Fruit fly (Drosophila melanogaster) whole organism, embryonic: Measurements from ENCODE around the gene CG33124.

Experiments used
- CG10979 ChIP-seq: fragments of 200-800 bp; sonication (Bioruptor generic); optimal IDR thresholded peaks from 2 replicates; lab custom pipeline; 2018; ENCODE audit warnings: missing biosample characterization, mild to moderate bottlenecking, missing genetic modification characterization, moderate library complexity
- CG11504 ChIP-seq: fragments of 200-800 bp; sonication (Bioruptor generic); optimal IDR thresholded peaks from 3 replicates; lab custom pipeline; 2019; ENCODE audit warnings: missing biosample characterization, mild to moderate bottlenecking, missing genetic modification characterization, moderate library complexity
- CG12219 ChIP-seq: fragments of 200-800 bp; sonication (Bioruptor generic); optimal IDR thresholded peaks from 3 replicates; lab custom pipeline; 2018; ENCODE audit warnings: missing biosample characterization, mild to moderate bottlenecking, missing genetic modification characterization
- CG1233 ChIP-seq: fragments of 200-800 bp; sonication (Bioruptor generic); optimal IDR thresholded peaks from 4 replicates; lab custom pipeline; 2018; ENCODE audit warnings: missing biosample characterization, mild to moderate bottlenecking, missing genetic modification characterization
- CG15073 ChIP-seq: fragments of 200-800 bp; sonication (Bioruptor generic); optimal IDR thresholded peaks from 2 replicates; lab custom pipeline; 2016; ENCODE audit warnings: missing biosample characterization, missing genetic modification characterization
- CG15479 ChIP-seq: fragments of 200-800 bp; sonication (Bioruptor generic); optimal IDR thresholded peaks from 3 replicates; lab custom pipeline; 2019; ENCODE audit warnings: missing biosample characterization, mild to moderate bottlenecking, missing genetic modification characterization, moderate library complexity
- CG17328 ChIP-seq: fragments of 200-800 bp; sonication (Bioruptor generic); IDR thresholded peaks from 2 replicates; pipeline ENCODE4 v1.3.6; 2022; ENCODE audit warnings: missing biosample characterization, missing genetic modification characterization
- CG17359 ChIP-seq: fragments of 200-800 bp; sonication (Bioruptor generic); optimal IDR thresholded peaks from 3 replicates; lab custom pipeline; 2018; ENCODE audit warnings: missing biosample characterization, mild to moderate bottlenecking, missing genetic modification characterization, moderate library complexity
- CG17385 ChIP-seq: fragments of 200-800 bp; sonication (Bioruptor generic); optimal IDR thresholded peaks from 3 replicates; lab custom pipeline; 2018; ENCODE audit warnings: missing biosample characterization, mild to moderate bottlenecking, missing genetic modification characterization
- CG18262 ChIP-seq: fragments of 200-800 bp; optimal IDR thresholded peaks from 3 replicates; lab custom pipeline; 2019; ENCODE audit warnings: missing biosample characterization, mild to moderate bottlenecking, missing genetic modification characterization, moderate library complexity
- CG2712 ChIP-seq: fragments of 200-800 bp; optimal IDR thresholded peaks from 3 replicates; lab custom pipeline; 2019; ENCODE audit warnings: missing biosample characterization, mild to moderate bottlenecking, missing genetic modification characterization, moderate library complexity
- CG30020 ChIP-seq: fragments of 200-800 bp; optimal IDR thresholded peaks from 2 replicates; lab custom pipeline; 2019; ENCODE audit warnings: missing biosample characterization, mild to moderate bottlenecking, missing genetic modification characterization, moderate library complexity
- CG32772 ChIP-seq: fragments of 200-800 bp; sonication (Bioruptor generic); IDR thresholded peaks from 2 replicates; pipeline ENCODE4 v1.3.6; 2022; ENCODE audit warnings: missing biosample characterization, missing genetic modification characterization
- CG33213 ChIP-seq: fragments of 200-800 bp; sonication (Bioruptor generic); optimal IDR thresholded peaks from 3 replicates; lab custom pipeline; 2016; ENCODE audit warnings: missing biosample characterization, missing genetic modification characterization
- CG3838 ChIP-seq: fragments of 200-800 bp; sonication (Bioruptor generic); optimal IDR thresholded peaks from 3 replicates; lab custom pipeline; 2016; ENCODE audit warnings: missing biosample characterization, missing genetic modification characterization
- CG4707 ChIP-seq: fragments of 200-800 bp; sonication (Bioruptor generic); optimal IDR thresholded peaks from 2 replicates; lab custom pipeline; 2018; ENCODE audit warnings: missing biosample characterization, mild to moderate bottlenecking, missing genetic modification characterization, moderate library complexity
- E2f1 ChIP-seq: fragments of 200-800 bp; sonication (Bioruptor generic); IDR thresholded peaks from 2 replicates; pipeline ENCODE4 v1.3.6; 2022; ENCODE audit warnings: missing biosample characterization, missing genetic modification characterization
- Meics ChIP-seq: fragments of 200-800 bp; sonication (Bioruptor generic); optimal IDR thresholded peaks from 2 replicates; lab custom pipeline; 2017; ENCODE audit warnings: missing biosample characterization, mild to moderate bottlenecking, missing genetic modification characterization
- Mrtf ChIP-seq: fragments of 200-800 bp; sonication (Bioruptor generic); IDR thresholded peaks from 3 replicates; pipeline ENCODE4 v1.3.6; 2022; ENCODE audit warnings: missing biosample characterization, missing genetic modification characterization
- Ptx1 ChIP-seq: fragments of 200-800 bp; sonication (Bioruptor generic); IDR thresholded peaks from 2 replicates; pipeline ENCODE4 v1.3.6; 2022; ENCODE audit warnings: missing biosample characterization, missing genetic modification characterization
- Ssrp ChIP-seq: fragments of 200-800 bp; sonication (Bioruptor generic); optimal IDR thresholded peaks from 2 replicates; lab custom pipeline; 2018; ENCODE audit warnings: missing biosample characterization, mild to moderate bottlenecking, missing genetic modification characterization, moderate library complexity
- Taf1 ChIP-seq: fragments of 200-800 bp; sonication (Bioruptor generic); IDR thresholded peaks from 2 replicates; pipeline ENCODE4 v1.3.6; 2022; ENCODE audit warnings: missing biosample characterization, missing genetic modification characterization
- Xbp1 ChIP-seq: fragments of 200-800 bp; sonication (Bioruptor generic); optimal IDR thresholded peaks from 3 replicates; lab custom pipeline; 2016; ENCODE audit warnings: missing biosample characterization, mild to moderate bottlenecking, missing genetic modification characterization
- ac ChIP-seq: fragments of 200-800 bp; sonication (Bioruptor generic); optimal IDR thresholded peaks from 3 replicates; lab custom pipeline; 2017; ENCODE audit warnings: missing biosample characterization, mild to moderate bottlenecking, missing genetic modification characterization
- al ChIP-seq: fragments of 200-800 bp; sonication (Bioruptor generic); IDR thresholded peaks from 2 replicates; pipeline ENCODE4 v1.3.6; 2022; ENCODE audit warnings: missing biosample characterization, missing genetic modification characterization
- br ChIP-seq: fragments of >200 bp; optimal IDR thresholded peaks from 2 replicates; lab custom pipeline; 2017
- cad ChIP-seq: fragments of >200 bp; optimal IDR thresholded peaks from 2 replicates; lab custom pipeline; 2017; ENCODE audit warnings: missing biosample characterization, missing genetic modification characterization
- cg ChIP-seq: fragments of 200-800 bp; sonication (Bioruptor generic); optimal IDR thresholded peaks from 3 replicates; lab custom pipeline; 2019; ENCODE audit warnings: missing biosample characterization, mild to moderate bottlenecking, missing genetic modification characterization, moderate library complexity
- dm ChIP-seq: fragments of 200-800 bp; sonication (Bioruptor generic); optimal IDR thresholded peaks from 3 replicates; lab custom pipeline; 2016; ENCODE audit warnings: missing biosample characterization, missing genetic modification characterization
- fd64A ChIP-seq: fragments of 200-800 bp; sonication (Bioruptor generic); optimal IDR thresholded peaks from 3 replicates; lab custom pipeline; 2018; ENCODE audit warnings: missing biosample characterization, mild to moderate bottlenecking, missing genetic modification characterization
- fu2 ChIP-seq: fragments of 200-800 bp; sonication (Bioruptor generic); optimal IDR thresholded peaks from 2 replicates; lab custom pipeline; 2016; ENCODE audit warnings: missing biosample characterization, missing genetic modification characterization
- gem ChIP-seq: fragments of 200-800 bp; sonication (Bioruptor generic); optimal IDR thresholded peaks from 2 replicates; lab custom pipeline; 2019; ENCODE audit warnings: missing biosample characterization, mild to moderate bottlenecking, missing genetic modification characterization, moderate library complexity
- ham ChIP-seq: fragments of 200-800 bp; sonication (Bioruptor generic); IDR thresholded peaks from 2 replicates; pipeline ENCODE4 v1.3.6; 2022; ENCODE audit warnings: missing biosample characterization, missing genetic modification characterization
- jumu ChIP-seq: fragments of 200-800 bp; sonication (Bioruptor generic); optimal IDR thresholded peaks from 3 replicates; lab custom pipeline; 2016; ENCODE audit warnings: missing biosample characterization, missing genetic modification characterization
- lilli ChIP-seq: fragments of 200-800 bp; sonication (Bioruptor generic); optimal IDR thresholded peaks from 3 replicates; lab custom pipeline; 2016; ENCODE audit warnings: missing biosample characterization, missing genetic modification characterization
- lola ChIP-seq, 3 experiments: fragments of >200 bp in 2 of 3; fragments of 200-800 bp in 1 of 3; sonication (Bioruptor generic) in 1 of 3; optimal IDR thresholded peaks; 2 replicates each; lab custom pipeline; 2017 to 2019; ENCODE audit warnings: missing biosample characterization in 3 of 3, missing genetic modification characterization in 3 of 3, mild to moderate bottlenecking in 1 of 3, moderate library complexity in 1 of 3
- mld ChIP-seq: fragments of 200-800 bp; sonication (Bioruptor generic); IDR thresholded peaks from 3 replicates; pipeline ENCODE4 v1.3.6; 2022; ENCODE audit warnings: missing biosample characterization, missing genetic modification characterization; ENCODE audit not compliant: partially characterized antibody
- nom ChIP-seq: fragments of 200-800 bp; sonication (Bioruptor generic); optimal IDR thresholded peaks from 2 replicates; lab custom pipeline; 2017; ENCODE audit warnings: missing biosample characterization, missing genetic modification characterization, mild to moderate bottlenecking, moderate library complexity, missing genetic modification reagents
- org-1 ChIP-seq: fragments of 200-800 bp; sonication (Bioruptor generic); optimal IDR thresholded peaks from 2 replicates; lab custom pipeline; 2017; ENCODE audit warnings: missing biosample characterization, missing genetic modification characterization
- otp ChIP-seq: fragments of 200-800 bp; sonication (Bioruptor generic); IDR thresholded peaks from 3 replicates; pipeline ENCODE4, ENCODE4 v1.3.6; 2022; ENCODE audit warnings: missing biosample characterization, missing genetic modification characterization
- pnt ChIP-seq: fragments of 200-800 bp; sonication (Bioruptor generic); optimal IDR thresholded peaks from 3 replicates; lab custom pipeline; 2016; ENCODE audit warnings: missing biosample characterization, missing genetic modification characterization
- pros ChIP-seq: fragments of 200-800 bp; sonication (Bioruptor generic); optimal IDR thresholded peaks from 3 replicates; lab custom pipeline; 2019; ENCODE audit warnings: missing biosample characterization, mild to moderate bottlenecking, missing genetic modification characterization, moderate library complexity
- shn ChIP-seq: fragments of 200-800 bp; sonication (Bioruptor generic); optimal IDR thresholded peaks from 3 replicates; lab custom pipeline; 2016; ENCODE audit warnings: missing biosample characterization, missing genetic modification characterization
- slbo ChIP-seq: fragments of 200-800 bp; sonication (Bioruptor generic); IDR thresholded peaks from 2 replicates; pipeline ENCODE4 v1.3.6; 2022; ENCODE audit warnings: missing biosample characterization, missing genetic modification characterization
- sr ChIP-seq: fragments of 200-800 bp; sonication (Bioruptor generic); IDR thresholded peaks from 3 replicates; pipeline ENCODE4 v1.3.6; 2022; ENCODE audit warnings: missing biosample characterization, missing genetic modification characterization
- twi ChIP-seq: fragments of 200-800 bp; optimal IDR thresholded peaks from 2 replicates; lab custom pipeline; 2019; ENCODE audit warnings: missing biosample characterization, mild to moderate bottlenecking, missing genetic modification characterization, moderate library complexity
- unpg ChIP-seq: fragments of 200-800 bp; sonication (Bioruptor generic); optimal IDR thresholded peaks from 3 replicates; lab custom pipeline; 2018; ENCODE audit warnings: missing biosample characterization, mild to moderate bottlenecking, missing genetic modification characterization, moderate library complexity
- vvl ChIP-seq: fragments of 200-800 bp; sonication (Bioruptor generic); IDR thresholded peaks from 2 replicates; pipeline ENCODE4 v1.3.6; 2022; ENCODE audit warnings: missing biosample characterization, missing genetic modification characterization

Gene CG33124

DNA sequence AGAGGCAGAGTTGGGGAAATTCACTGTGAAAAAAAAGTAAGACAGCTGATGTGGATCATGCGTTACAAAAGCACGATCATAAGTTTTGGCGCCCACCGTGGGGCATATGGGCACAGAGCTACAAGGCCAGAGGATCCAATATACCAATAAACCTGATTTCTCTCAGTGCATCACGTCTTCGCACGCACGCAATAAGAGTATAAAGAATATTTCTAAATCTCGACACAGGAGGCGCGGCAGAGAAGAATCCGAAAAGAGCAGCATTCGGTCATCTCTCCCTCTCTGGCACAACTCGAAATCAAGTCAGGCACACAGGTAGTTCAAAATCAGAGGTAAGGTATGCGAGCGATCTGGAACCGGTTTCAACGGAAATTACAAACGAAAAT, 45.3 kb downstream of the CG33124 start (continued):
- peak; percentile 51 for TF ChIP-seq CG30020 (tag; lab: Kevin White, UChicago)
- peak; percentile 80 for TF ChIP-seq CG12219
- peak; percentile 63 for TF ChIP-seq pros (GFP tag; lab: Kevin White, UChicago)
- TF ChIP-seq ham (GFP tag; lab: Robert Waterston, UW) = peak; percentile 66; the same call in 1 of the 2 replicates
- TF ChIP-seq al (GFP tag; lab: Robert Waterston, UW) = peak; percentile 63
- peak; percentile 64 for TF ChIP-seq Meics
- TF ChIP-seq Ssrp (tag; lab: Kevin White, UChicago) = peak; percentile 90
- TF ChIP-seq mld (GFP tag; lab: Robert Waterston, UW) = no peak
- peak; percentile 92 for TF ChIP-seq slbo (GFP tag; lab: Robert Waterston, UW)
- TF ChIP-seq lola (GFP tag; optimal IDR thresholded peaks at IDR 0.05; lab: Kevin White, UChicago) = peak in 1 of 3 experiments; percentile 93
- peak; percentile 29 for TF ChIP-seq cad (GFP tag; lab: Kevin White, UChicago)
- peak; percentile 89 for TF ChIP-seq shn (GFP tag; lab: Kevin White, UChicago)
- peak; percentile 78 for TF ChIP-seq CG15479 (GFP tag; lab: Kevin White, UChicago)
- TF ChIP-seq ac (GFP tag; lab: Kevin White, UChicago) = peak; percentile 90
- TF ChIP-seq, all 482 proteins: peak for 417

dm6 chr2L:2162729-2163567, 46.0 kb downstream of the CG33124 start:
- TF ChIP-seq Ssrp (tag; lab: Kevin White, UChicago) = peak; percentile 19
- TF ChIP-seq CG3838 (GFP tag; lab: Kevin White, UChicago) = no peak
- no peak for TF ChIP-seq fd64A (GFP tag; lab: Kevin White, UChicago)
- TF ChIP-seq cg (GFP tag; lab: Kevin White, UChicago) = peak; percentile 78
- TF ChIP-seq pnt (GFP tag; lab: Kevin White, UChicago) = peak; percentile 23
- peak; percentile 46 for TF ChIP-seq nom (GFP tag; lab: Kevin White, UChicago)
- peak; percentile 30 for TF ChIP-seq CG17359 (tag; lab: Kevin White, UChicago)
- TF ChIP-seq vvl (GFP tag; lab: Robert Waterston, UW) = peak; percentile 6; the same call in 1 of the 2 replicates
- TF ChIP-seq CG1233 (GFP tag; lab: Kevin White, UChicago) = peak; percentile 23
- TF ChIP-seq CG33213 (GFP tag; lab: Kevin White, UChicago) = no peak
- peak; percentile 33 for TF ChIP-seq Xbp1
- peak; percentile 3 for TF ChIP-seq CG2712 (tag; lab: Kevin White, UChicago)
- TF ChIP-seq dm (GFP tag; lab: Kevin White, UChicago) = no peak
- TF ChIP-seq sr (GFP tag; lab: Robert Waterston, UW) = peak; percentile 33; the same call in 1 of the 3 replicates
- peak; percentile 6 for TF ChIP-seq jumu (GFP tag; lab: Kevin White, UChicago)
- TF ChIP-seq fu2 = no peak
- TF ChIP-seq br = no peak
- TF ChIP-seq CG15073 (GFP tag; lab: Kevin White, UChicago) = no peak
- TF ChIP-seq Taf1 = 0 out of 2 replicates have a peak, but pooled peaks have one; percentile 5
- TF ChIP-seq CG4707 = peak; percentile 5
- peak; percentile 16; the same call in 1 of the 2 replicates for TF ChIP-seq CG32772 (GFP tag; lab: Robert Waterston, UW)
- no peak for TF ChIP-seq lilli (GFP tag; lab: Kevin White, UChicago)
- 0 out of 2 replicates have a peak, but pooled peaks have one; percentile 12 for TF ChIP-seq E2f1 (GFP tag; lab: Robert Waterston, UW)
- TF ChIP-seq CG17328 (GFP tag; lab: Robert Waterston, UW) = no peak
- TF ChIP-seq CG18262 (tag; lab: Kevin White, UChicago) = peak; percentile 22
- no peak for TF ChIP-seq Mrtf
- TF ChIP-seq CG10979 (tag; lab: Kevin White, UChicago) = peak; percentile 18
- peak; percentile 100 for TF ChIP-seq twi (tag; lab: Kevin White, UChicago)
- TF ChIP-seq unpg (GFP tag; lab: Kevin White, UChicago) = peak; percentile 5
- peak; percentile 19 for TF ChIP-seq CG11504 (tag; lab: Kevin White, UChicago)
- TF ChIP-seq gem (tag; lab: Kevin White, UChicago) = peak; percentile 12
- 0 out of 2 replicates have a peak, but pooled peaks have one; percentile 28 for TF ChIP-seq Ptx1 (GFP tag; lab: Robert Waterston, UW)
- TF ChIP-seq CG17385 (GFP tag; lab: Kevin White, UChicago) = no peak
- no peak for TF ChIP-seq org-1 (GFP tag; lab: Kevin White, UChicago)
- TF ChIP-seq otp (GFP tag; lab: Robert Waterston, UW) = no peak
